Worm (Caenorhabditis elegans): ENCODE data around the gene srh-269.

DNA sequence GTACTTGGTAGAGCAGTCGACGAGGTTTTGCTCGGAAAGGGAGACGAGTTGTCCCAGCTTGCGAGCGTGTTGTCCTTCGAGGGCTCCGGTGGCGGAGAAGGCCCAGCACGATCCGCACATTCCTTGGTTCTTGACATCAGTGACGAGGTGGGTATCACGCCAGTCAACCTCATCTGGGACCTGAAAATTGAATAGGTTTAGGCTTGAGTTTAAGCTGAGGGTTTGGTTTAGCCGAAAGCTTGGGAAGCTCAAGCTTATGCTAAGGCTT is 1.9 kb upstream of the srh-269 start:
- TF ChIP-seq athp-1 (tag; optimal IDR thresholded peaks at IDR 0.05): no peak
- TF ChIP-seq sdz-38 (tag; optimal IDR thresholded peaks at IDR 0.05): no peak
- TF ChIP-seq F57A8.1 (GFP tag; optimal IDR thresholded peaks at IDR 0.05): no peak
- no peak; the same call in 1 of the 2 replicates for TF ChIP-seq K11D2.4 (GFP tag; IDR thresholded peaks at IDR 0.05)
- no peak for TF ChIP-seq him-1 (tag; optimal IDR thresholded peaks at IDR 0.05)
- TF ChIP-seq sptf-2 (GFP tag; optimal IDR thresholded peaks at IDR 0.05): no peak

Measured in whole organism, young adult.